Worm (Caenorhabditis elegans): Measurements from ENCODE around the gene F52C9.5.

DNA sequence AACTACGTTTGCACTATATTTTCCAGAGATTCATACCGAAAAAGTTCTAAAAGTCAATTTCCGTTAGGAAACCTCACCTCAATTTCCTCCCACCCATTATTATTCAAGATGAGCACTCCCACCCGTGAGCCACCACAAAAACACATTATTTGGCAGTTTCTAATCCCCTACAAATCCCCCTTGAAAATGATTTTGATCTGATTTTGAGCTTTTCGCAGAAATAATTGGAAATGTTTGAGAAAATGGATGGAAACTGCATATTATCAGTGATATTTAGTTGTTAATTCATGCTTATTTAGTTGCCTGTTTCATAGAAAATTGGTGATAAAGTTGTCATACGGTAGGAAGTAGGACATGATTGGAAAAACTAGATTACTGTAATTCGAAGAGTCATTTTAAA is 38.5 kb downstream of the F52C9.5 start:
- TF ChIP-seq nhr-12 (tag; optimal IDR thresholded peaks at IDR 0.05), result no peak
- TF ChIP-seq ama-1 (optimal IDR thresholded peaks at IDR 0.05), result no peak
- TF ChIP-seq ceh-16 (tag; optimal IDR thresholded peaks at IDR 0.05), result no peak
- no peak for TF ChIP-seq dmd-4 (tag; optimal IDR thresholded peaks at IDR 0.05)
- no peak for TF ChIP-seq C34F6.9 (tag; optimal IDR thresholded peaks at IDR 0.05)
- no peak for TF ChIP-seq egl-27 (tag; optimal IDR thresholded peaks at IDR 0.05)
- TF ChIP-seq F13H6.1 (tag; optimal IDR thresholded peaks at IDR 0.05), result no peak
- TF ChIP-seq peb-1 (tag; optimal IDR thresholded peaks at IDR 0.05), result no peak
- TF ChIP-seq skn-1 (tag; optimal IDR thresholded peaks at IDR 0.05), result no peak

All from whole organism, L2 larva.